Worm (Caenorhabditis elegans): Measurements from ENCODE around the gene R07G3.8.

- TF ChIP-seq elt-2 (tag; optimal IDR thresholded peaks at IDR 0.05) (no peak), nfya-1 (tag; optimal IDR thresholded peaks at IDR 0.05) (no peak), ceh-30 (tag; optimal IDR thresholded peaks at IDR 0.05) (no peak), K02D7.2 (tag; optimal IDR thresholded peaks at IDR 0.05) (no peak), pag-3 (tag; optimal IDR thresholded peaks at IDR 0.05; ENCODE audit: borderline replicate concordance) (no peak), ceh-18 (tag; optimal IDR thresholded peaks at IDR 0.05) (no peak)
Measured at ce11 chrII:7616141-7616540, 4.2 kb downstream of the R07G3.8 start, which contains the start of gene cdc-42.
